Fruit fly (Drosophila melanogaster) whole organism, embryonic: ENCODE results near the gene CG6048.

Experiments used
- Adf1 ChIP-seq: fragments of 200-800 bp; sonication (Bioruptor generic); IDR thresholded peaks from 2 replicates; pipeline ENCODE4 v1.3.6; 2022; ENCODE audit warnings: missing biosample characterization, missing genetic modification characterization
- CG1233 ChIP-seq: fragments of 200-800 bp; sonication (Bioruptor generic); optimal IDR thresholded peaks from 4 replicates; lab custom pipeline; 2018; ENCODE audit warnings: missing biosample characterization, mild to moderate bottlenecking, missing genetic modification characterization
- CG13123 ChIP-seq: fragments of 200-800 bp; sonication (Bioruptor generic); optimal IDR thresholded peaks from 2 replicates; lab custom pipeline; 2016; ENCODE audit warnings: missing biosample characterization, missing genetic modification characterization
- CG13296 ChIP-seq: fragments of 200-800 bp; sonication (Bioruptor generic); optimal IDR thresholded peaks from 3 replicates; lab custom pipeline; 2018; ENCODE audit warnings: missing biosample characterization, mild to moderate bottlenecking, missing genetic modification characterization
- CG15696 ChIP-seq: fragments of 200-800 bp; sonication (Bioruptor generic); optimal IDR thresholded peaks from 2 replicates; lab custom pipeline; 2019; ENCODE audit warnings: missing biosample characterization, mild to moderate bottlenecking, missing genetic modification characterization, moderate library complexity
- CG1602 ChIP-seq: fragments of 200-800 bp; sonication (Bioruptor generic); optimal IDR thresholded peaks from 3 replicates; lab custom pipeline; 2016; ENCODE audit warnings: missing biosample characterization, missing genetic modification characterization
- CG17186 ChIP-seq: fragments of 200-800 bp; sonication (Bioruptor generic); optimal IDR thresholded peaks from 3 replicates; lab custom pipeline; 2017; ENCODE audit warnings: missing biosample characterization, missing genetic modification reagents, missing genetic modification characterization
- CG17612 ChIP-seq: fragments of 200-800 bp; sonication (Bioruptor generic); IDR thresholded peaks from 2 replicates; pipeline ENCODE4 v1.3.6; 2022; ENCODE audit warnings: missing biosample characterization, missing genetic modification characterization
- CG17829 ChIP-seq: fragments of 200-800 bp; optimal IDR thresholded peaks from 2 replicates; lab custom pipeline; 2019; ENCODE audit warnings: missing biosample characterization, mild to moderate bottlenecking, missing genetic modification characterization, moderate library complexity
- CG2712 ChIP-seq: fragments of 200-800 bp; optimal IDR thresholded peaks from 3 replicates; lab custom pipeline; 2019; ENCODE audit warnings: missing biosample characterization, mild to moderate bottlenecking, missing genetic modification characterization, moderate library complexity
- CG2875 ChIP-seq: fragments of 200-800 bp; sonication (Bioruptor generic); optimal IDR thresholded peaks from 2 replicates; lab custom pipeline; 2017; ENCODE audit warnings: missing biosample characterization, mild to moderate bottlenecking, missing genetic modification characterization, missing genetic modification reagents
- CG31441 ChIP-seq: fragments of 200-800 bp; sonication (Bioruptor generic); IDR thresholded peaks from 2 replicates; pipeline ENCODE4 v1.3.6; 2022; ENCODE audit warnings: missing biosample characterization, missing genetic modification characterization
- CG4360 ChIP-seq: fragments of 200-800 bp; sonication (Bioruptor generic); IDR thresholded peaks from 2 replicates; pipeline ENCODE4 v1.3.6; 2022; ENCODE audit warnings: missing biosample characterization, missing genetic modification characterization
- CG7357 ChIP-seq: fragments of 200-800 bp; sonication (Bioruptor generic); IDR thresholded peaks from 3 replicates; pipeline ENCODE4 v1.3.6; 2022; ENCODE audit warnings: missing biosample characterization, missing genetic modification characterization
- CG7987 ChIP-seq: fragments of 200-800 bp; sonication (Bioruptor generic); optimal IDR thresholded peaks from 2 replicates; lab custom pipeline; 2018; ENCODE audit warnings: missing biosample characterization, mild to moderate bottlenecking, missing genetic modification characterization, moderate library complexity
- CG8388 ChIP-seq: fragments of 200-800 bp; sonication (Bioruptor generic); optimal IDR thresholded peaks from 2 replicates; lab custom pipeline; 2019; ENCODE audit warnings: missing biosample characterization, mild to moderate bottlenecking, missing genetic modification characterization, moderate library complexity
- CG8924 ChIP-seq: fragments of 200-800 bp; optimal IDR thresholded peaks from 3 replicates; lab custom pipeline; 2019; ENCODE audit warnings: missing biosample characterization, mild to moderate bottlenecking, missing genetic modification characterization, moderate library complexity
- CG9727 ChIP-seq: fragments of 200-800 bp; sonication (Bioruptor generic); optimal IDR thresholded peaks from 3 replicates; lab custom pipeline; 2017; ENCODE audit warnings: missing biosample characterization, mild to moderate bottlenecking, missing genetic modification characterization
- CG9817 ChIP-seq: fragments of 200-800 bp; sonication (Bioruptor generic); optimal IDR thresholded peaks from 2 replicates; lab custom pipeline; 2018; ENCODE audit warnings: missing biosample characterization, mild to moderate bottlenecking, missing genetic modification characterization, moderate library complexity
- CG9932 ChIP-seq: fragments of 200-800 bp; sonication (Bioruptor generic); IDR thresholded peaks from 2 replicates; pipeline ENCODE4 v1.3.6; 2022; ENCODE audit warnings: missing biosample characterization, missing genetic modification characterization
- CoRest ChIP-seq: fragments of 200-800 bp; sonication (Bioruptor generic); optimal IDR thresholded peaks from 3 replicates; lab custom pipeline; 2018; ENCODE audit warnings: missing biosample characterization, mild to moderate bottlenecking, missing genetic modification characterization, moderate library complexity
- H15 ChIP-seq: fragments of 200-800 bp; sonication (Bioruptor generic); IDR thresholded peaks from 3 replicates; pipeline ENCODE4 v1.3.6; 2022; ENCODE audit warnings: missing biosample characterization, missing genetic modification characterization
- H2.0 ChIP-seq: fragments of 200-800 bp; sonication (Bioruptor generic); IDR thresholded peaks from 2 replicates; pipeline ENCODE4 v1.3.6; 2022; ENCODE audit warnings: missing biosample characterization, missing genetic modification characterization
- HHEX ChIP-seq: fragments of 200-800 bp; sonication (Bioruptor generic); optimal IDR thresholded peaks from 3 replicates; lab custom pipeline; 2017; ENCODE audit warnings: missing biosample characterization, mild to moderate bottlenecking, missing genetic modification characterization, missing genetic modification reagents
- HmgZ ChIP-seq: fragments of 200-800 bp; sonication (Bioruptor generic); optimal IDR thresholded peaks from 2 replicates; lab custom pipeline; 2018; ENCODE audit warnings: missing biosample characterization, mild to moderate bottlenecking, missing genetic modification characterization
- Jarid2 ChIP-seq: fragments of 200-800 bp; sonication (Bioruptor generic); optimal IDR thresholded peaks from 3 replicates; lab custom pipeline; 2017; ENCODE audit warnings: mild to moderate bottlenecking, missing biosample characterization, missing genetic modification reagents, missing genetic modification characterization
- Med ChIP-seq: fragments of 200-800 bp; sonication (Bioruptor generic); peaks from one replicate; lab custom pipeline; 2016; ENCODE audit warnings: missing biosample characterization, missing genetic modification characterization, mild to moderate bottlenecking, inconsistent platforms, moderate library complexity
- Meics ChIP-seq: fragments of 200-800 bp; sonication (Bioruptor generic); optimal IDR thresholded peaks from 2 replicates; lab custom pipeline; 2017; ENCODE audit warnings: missing biosample characterization, mild to moderate bottlenecking, missing genetic modification characterization
- Oli ChIP-seq: fragments of 200-800 bp; sonication (Bioruptor generic); optimal IDR thresholded peaks from 2 replicates; lab custom pipeline; 2018; ENCODE audit warnings: missing biosample characterization, mild to moderate bottlenecking, missing genetic modification characterization, moderate library complexity
- Rx ChIP-seq: fragments of 200-800 bp; sonication (Bioruptor generic); IDR thresholded peaks from 2 replicates; pipeline ENCODE4 v1.3.6; 2022; ENCODE audit warnings: missing biosample characterization, missing genetic modification characterization
- Trl ChIP-seq, 3 experiments: fragments of >200 bp in 2 of 3; fragments of 200-800 bp in 1 of 3; sonication (Bioruptor generic) in 1 of 3; optimal IDR thresholded peaks; 2 replicates in 1 of 3; 3 replicates in 2 of 3; lab custom pipeline; 2016 to 2017; ENCODE audit warnings: missing biosample characterization in 1 of 3, missing genetic modification characterization in 1 of 3
- bbx ChIP-seq: fragments of 200-800 bp; sonication (Bioruptor generic); IDR thresholded peaks from 2 replicates; pipeline ENCODE4 v1.3.6; 2022; ENCODE audit warnings: missing biosample characterization, missing genetic modification characterization; ENCODE audit not compliant: partially characterized antibody
- chinmo ChIP-seq: fragments of 200-800 bp; sonication (Bioruptor generic); IDR thresholded peaks from 4 replicates; pipeline ENCODE4 v1.3.6; 2022; ENCODE audit warnings: missing biosample characterization, missing genetic modification characterization; ENCODE audit not compliant: partially characterized antibody
- ci ChIP-seq: fragments of 200-800 bp; sonication (Bioruptor generic); IDR thresholded peaks from 3 replicates; pipeline ENCODE4 v1.3.6; 2022; ENCODE audit warnings: missing biosample characterization, missing genetic modification characterization
- ftz-f1 ChIP-seq: fragments of 200-800 bp; sonication (Bioruptor generic); optimal IDR thresholded peaks from 2 replicates; lab custom pipeline; 2016; ENCODE audit warnings: missing biosample characterization, missing genetic modification characterization
- gcm ChIP-seq: fragments of 200-800 bp; sonication (Bioruptor generic); optimal IDR thresholded peaks from 2 replicates; lab custom pipeline; 2019; ENCODE audit warnings: missing biosample characterization, mild to moderate bottlenecking, missing genetic modification characterization, moderate library complexity
- grau ChIP-seq: fragments of 200-800 bp; optimal IDR thresholded peaks from 3 replicates; lab custom pipeline; 2019; ENCODE audit warnings: missing biosample characterization, mild to moderate bottlenecking, missing genetic modification characterization, moderate library complexity
- her ChIP-seq: fragments of 200-800 bp; sonication (Bioruptor generic); optimal IDR thresholded peaks from 2 replicates; lab custom pipeline; 2016; ENCODE audit warnings: missing biosample characterization, missing genetic modification characterization
- kay ChIP-seq: fragments of 200-800 bp; sonication (Bioruptor generic); optimal IDR thresholded peaks from 2 replicates; lab custom pipeline; 2016; ENCODE audit warnings: missing biosample characterization, missing genetic modification characterization
- mam ChIP-seq: fragments of 200-800 bp; sonication (Bioruptor generic); optimal IDR thresholded peaks from 3 replicates; lab custom pipeline; 2016; ENCODE audit warnings: missing biosample characterization, missing genetic modification characterization
- nerfin-2 ChIP-seq: fragments of 200-800 bp; sonication (Bioruptor generic); IDR thresholded peaks from 2 replicates; pipeline ENCODE4 v1.3.6; 2022; ENCODE audit warnings: missing biosample characterization, missing genetic modification characterization; ENCODE audit not compliant: partially characterized antibody
- nmo ChIP-seq: fragments of 200-800 bp; sonication (Bioruptor generic); optimal IDR thresholded peaks from 2 replicates; lab custom pipeline; 2018; ENCODE audit warnings: missing biosample characterization, mild to moderate bottlenecking, missing genetic modification characterization, moderate library complexity
- pan ChIP-seq, 4 experiments: fragments of >200 bp in 3 of 4; fragments of 200-800 bp in 1 of 4; sonication (Bioruptor generic) in 1 of 4; optimal IDR thresholded peaks in 3 of 4; IDR thresholded peaks in 1 of 4; 2 replicates each; pipeline versions ENCODE4 v1.3.6 to Lab custom; 2017 to 2022; ENCODE audit warnings: missing biosample characterization in 2 of 4, missing genetic modification characterization in 2 of 4, mixed read lengths in 1 of 4
- pb ChIP-seq: fragments of 200-800 bp; sonication (Bioruptor generic); optimal IDR thresholded peaks from 3 replicates; lab custom pipeline; 2016; ENCODE audit warnings: missing biosample characterization, missing genetic modification characterization
- unc-4 ChIP-seq: fragments of 200-800 bp; sonication (Bioruptor generic); IDR thresholded peaks from 2 replicates; pipeline ENCODE4 v1.3.6; 2022; ENCODE audit warnings: missing biosample characterization, missing genetic modification characterization; ENCODE audit not compliant: partially characterized antibody
- wdn ChIP-seq: fragments of 200-800 bp; sonication (Bioruptor generic); IDR thresholded peaks from 2 replicates; pipeline ENCODE4 v1.3.6; 2022; ENCODE audit warnings: missing biosample characterization, missing genetic modification characterization

Gene CG6048

DNA sequence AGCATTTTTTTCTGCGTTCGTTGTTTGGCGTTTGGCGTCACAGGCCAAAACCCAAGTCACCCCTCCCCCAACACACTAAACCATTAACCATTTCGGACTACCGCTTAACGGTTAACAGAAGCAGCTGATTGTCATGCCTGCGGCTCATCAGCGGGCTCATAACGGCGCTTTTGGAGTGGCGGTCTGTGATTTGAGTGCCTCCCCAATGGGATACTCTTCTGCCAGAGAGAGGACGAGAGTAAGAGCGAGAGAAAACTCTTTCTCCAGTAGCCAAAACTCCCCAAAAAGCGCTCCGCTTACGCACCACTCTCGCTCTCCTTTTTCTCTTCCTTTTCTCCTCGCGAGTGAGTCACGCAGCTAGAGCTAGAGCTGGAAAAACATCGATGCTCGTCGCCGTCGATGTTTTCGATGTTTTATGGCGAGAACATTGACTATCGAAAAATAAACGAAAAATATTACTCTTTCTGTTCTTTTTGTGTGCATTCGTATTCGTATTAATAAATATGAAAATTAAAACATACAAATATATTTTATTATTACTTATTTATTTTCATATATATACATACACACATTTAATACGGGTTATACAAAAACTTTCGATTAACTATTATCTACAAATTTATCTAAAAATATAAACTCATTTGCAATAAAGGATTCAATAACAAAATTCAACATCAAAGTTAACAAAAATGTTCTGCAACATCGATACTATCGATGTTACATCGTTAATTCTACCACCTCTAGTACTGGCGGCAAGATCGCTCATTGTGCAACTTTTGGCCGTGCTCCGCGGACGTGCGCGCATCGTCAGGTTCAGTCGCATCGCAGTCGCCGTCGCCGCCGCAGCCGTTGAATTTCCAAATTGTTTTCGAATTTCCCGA, 13.4 kb downstream of the CG6048 start, which contains the start of gene Grip (continued):
- no peak for TF ChIP-seq CG2875 (GFP tag; lab: Kevin White, UChicago)
- TF ChIP-seq H2.0 (GFP tag; lab: Robert Waterston, UW), result 0 out of 2 replicates have a peak, but pooled peaks have one; percentile 13
- TF ChIP-seq gcm (GFP tag; lab: Kevin White, UChicago), result peak; percentile 7
- peak; percentile 71 for TF ChIP-seq CG2712
- no peak for TF ChIP-seq mam (GFP tag; lab: Kevin White, UChicago)
- TF ChIP-seq nerfin-2 (GFP tag; lab: Robert Waterston, UW), result no peak
- TF ChIP-seq unc-4 (GFP tag; lab: Robert Waterston, UW), result peak; percentile 55; the same call in 1 of the 2 replicates
- TF ChIP-seq CG8924, result peak; percentile 51
- TF ChIP-seq CG8388 (GFP tag; lab: Kevin White, UChicago), result peak; percentile 30
- TF ChIP-seq CG17829 (tag; lab: Kevin White, UChicago), result peak; percentile 50
- TF ChIP-seq wdn, result no peak
- peak; percentile 62 for TF ChIP-seq CoRest (tag; lab: Kevin White, UChicago)
- peak; percentile 48 for TF ChIP-seq grau (tag; lab: Kevin White, UChicago)
- TF ChIP-seq bbx (GFP tag; lab: Robert Waterston, UW), result peak; percentile 59
- TF ChIP-seq Jarid2, result peak; percentile 62
- peak; percentile 8 for TF ChIP-seq CG1233 (GFP tag; lab: Kevin White, UChicago)
- no peak for TF ChIP-seq pan (optimal IDR thresholded peaks at IDR 0.05; lab: Kevin White, UChicago)
- peak in 1 of 2 experiments; percentile 38 for TF ChIP-seq pan (GFP tag; optimal IDR thresholded peaks at IDR 0.05 in 1 of 2, IDR thresholded peaks at IDR 0.05 in 1 of 2)
- no peak for TF ChIP-seq CG13123 (GFP tag; lab: Kevin White, UChicago)
- TF ChIP-seq CG7357, result 0 out of 3 replicates have a peak, but pooled peaks have one; percentile 20
- peak; percentile 55; the same call in 1 of the 2 replicates for TF ChIP-seq CG31441 (GFP tag; lab: Robert Waterston, UW)
- no peak for TF ChIP-seq Rx (GFP tag; lab: Robert Waterston, UW)
- TF ChIP-seq pb (GFP tag; lab: Kevin White, UChicago), result no peak
- peak; percentile 73 for TF ChIP-seq kay (GFP tag; lab: Kevin White, UChicago)
- TF ChIP-seq CG17612 (GFP tag; lab: Robert Waterston, UW), result no peak
- TF ChIP-seq ci (GFP tag; lab: Robert Waterston, UW), result 0 out of 3 replicates have a peak, but pooled peaks have one; percentile 35
- TF ChIP-seq CG15696 (tag; lab: Kevin White, UChicago), result peak; percentile 50
- TF ChIP-seq Oli (tag; lab: Kevin White, UChicago), result peak; percentile 16
- 0 out of 3 replicates have a peak, but pooled peaks have one; percentile 11 for TF ChIP-seq H15 (GFP tag; lab: Robert Waterston, UW)
- peak; percentile 58 to 84 for TF ChIP-seq Trl (optimal IDR thresholded peaks at IDR 0.05; lab: Kevin White, UChicago)
- no peak for TF ChIP-seq Trl (GFP tag; optimal IDR thresholded peaks at IDR 0.05; lab: Kevin White, UChicago)
- 0 out of 4 replicates have a peak, but pooled peaks have one; percentile 11 for TF ChIP-seq chinmo (GFP tag; lab: Robert Waterston, UW)
- TF ChIP-seq HmgZ, result no peak
- no peak for TF ChIP-seq CG4360 (GFP tag; lab: Robert Waterston, UW)
- peak; percentile 46 for TF ChIP-seq CG9932 (GFP tag; lab: Robert Waterston, UW)
- TF ChIP-seq CG13296 (GFP tag; lab: Kevin White, UChicago), result no peak
- TF ChIP-seq CG9817 (tag; lab: Kevin White, UChicago), result peak; percentile 12
- TF ChIP-seq nmo (GFP tag; lab: Kevin White, UChicago), result peak; percentile 67
- 0 out of 2 replicates have a peak, but pooled peaks have one; percentile 8 for TF ChIP-seq Adf1 (GFP tag; lab: Robert Waterston, UW)
- peak; percentile 71 for TF ChIP-seq Med (GFP tag; lab: Kevin White, UChicago)
- TF ChIP-seq CG1602 (GFP tag; lab: Kevin White, UChicago), result no peak
- peak; percentile 17 for TF ChIP-seq HHEX (GFP tag; lab: Kevin White, UChicago)
- peak; percentile 93 for TF ChIP-seq her
- peak; percentile 26 for TF ChIP-seq Meics (GFP tag; lab: Kevin White, UChicago)
- TF ChIP-seq CG9727 (GFP tag; lab: Kevin White, UChicago), result peak; percentile 60
- TF ChIP-seq CG17186 (GFP tag; lab: Kevin White, UChicago), result no peak
- no peak for TF ChIP-seq ftz-f1 (GFP tag; lab: Kevin White, UChicago)
- no peak for TF ChIP-seq CG7987
